Worm (Caenorhabditis elegans): ENCODE results near the gene cyp-35B3.

ce11 chrV:3913131-3913530 is 32.0 kb upstream of the cyp-35B3 start:
- TF ChIP-seq pes-1 (GFP tag; IDR thresholded peaks at IDR 0.05): no peak
- no peak for TF ChIP-seq sea-1 (GFP tag; conservative IDR thresholded peaks at IDR 0.05)
- no peak for TF ChIP-seq F13C5.2 (tag; optimal IDR thresholded peaks at IDR 0.05)
- no peak for TF ChIP-seq tbx-37 (GFP tag; conservative IDR thresholded peaks at IDR 0.05)
- TF ChIP-seq ama-1 (optimal IDR thresholded peaks at IDR 0.05): no peak
- no peak for TF ChIP-seq B0310.2 (tag; optimal IDR thresholded peaks at IDR 0.05)
- TF ChIP-seq ceh-13 (GFP tag; optimal IDR thresholded peaks at IDR 0.05): no peak
- no peak for TF ChIP-seq scrt-1 (GFP tag; IDR thresholded peaks at IDR 0.05)
